Fruit fly (Drosophila melanogaster): Measurements from ENCODE around the gene CG34027.

DNA sequence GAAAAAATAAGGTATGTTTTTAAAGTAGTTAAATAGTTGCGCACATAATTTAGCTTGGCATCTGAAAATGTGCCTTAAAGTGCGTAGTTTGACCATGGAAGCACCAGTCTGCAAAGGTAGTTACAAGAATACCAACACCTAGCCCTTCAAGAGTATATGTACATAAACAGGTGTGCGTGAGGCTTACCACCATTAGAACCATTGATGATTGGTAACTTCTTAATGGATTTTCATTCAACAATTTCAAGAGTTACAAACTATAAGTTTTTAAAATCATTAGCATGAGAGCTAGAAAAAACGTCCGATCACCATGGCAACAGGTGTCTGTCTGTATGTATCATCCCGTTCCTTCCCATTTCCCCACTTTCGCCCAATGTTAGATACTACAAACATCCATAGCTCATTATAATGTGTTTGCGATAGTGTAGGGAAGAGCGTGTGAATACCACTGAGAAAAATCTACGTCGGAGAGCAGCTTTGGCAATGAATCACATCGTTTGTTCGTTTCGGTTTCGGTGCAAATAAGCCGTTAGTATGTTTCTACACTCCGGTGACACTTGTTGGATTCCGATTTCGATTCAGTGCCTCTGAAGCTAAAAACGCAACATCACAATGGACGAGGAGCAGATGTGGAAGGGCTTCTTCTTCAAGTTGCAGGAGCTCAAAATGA lies 52.2 kb downstream of the CG34027 start:
- no peak for TF ChIP-seq Crg-1 (GFP tag; optimal IDR thresholded peaks at IDR 0.05)
- TF ChIP-seq toe (GFP tag; optimal IDR thresholded peaks at IDR 0.05), result no peak
- TF ChIP-seq CG5204 (GFP tag; optimal IDR thresholded peaks at IDR 0.05), result no peak
- no peak for TF ChIP-seq CG14711 (tag; optimal IDR thresholded peaks at IDR 0.05)
- TF ChIP-seq kay (GFP tag; ENCODE audit: borderline replicate concordance), result peak; percentile 86
- TF ChIP-seq CG7101 (tag; optimal IDR thresholded peaks at IDR 0.05), result no peak
